Fruit fly (Drosophila melanogaster): Measurements from ENCODE around the gene Naam.
A peak's percentile ranks its signal among the peaks of the same experiment; 100 is the strongest.

The Naam gene

dm6 chr3R:19648289-19648916 is 22.8 kb upstream of the Naam start, which contains the start of the genes CG6195 and CG31220:
TSS of gene CG6195 (minus strand) at chr3R:19648410.
TSS of gene CG31220 (plus strand) at chr3R:19648487.
- no peak for TF ChIP-seq Rel (GFP tag; optimal IDR thresholded peaks at IDR 0.05)
- no peak for TF ChIP-seq Rel (tag; optimal IDR thresholded peaks at IDR 0.05)
- TF ChIP-seq fru (GFP tag; optimal IDR thresholded peaks at IDR 0.05): peak; percentile 2
- no peak for TF ChIP-seq GATAd (GFP tag; optimal IDR thresholded peaks at IDR 0.05)
- TF ChIP-seq Mio (GFP tag; optimal IDR thresholded peaks at IDR 0.05): no peak
- TF ChIP-seq lola (GFP tag; optimal IDR thresholded peaks at IDR 0.05): no peak
- TF ChIP-seq rgr (GFP tag; optimal IDR thresholded peaks at IDR 0.05): peak; percentile 33
- no peak for TF ChIP-seq Jra (GFP tag; optimal IDR thresholded peaks at IDR 0.05)
- no peak for TF ChIP-seq dl (GFP tag; optimal IDR thresholded peaks at IDR 0.05; ENCODE audit: insufficient read depth in 1 of 2, partially characterized antibody in 2 of 2)
- peak; percentile 26 for TF ChIP-seq HLH106 (tag; optimal IDR thresholded peaks at IDR 0.05)
- no peak for TF ChIP-seq tai (GFP tag; optimal IDR thresholded peaks at IDR 0.05)
- no peak for TF ChIP-seq psq (GFP tag; optimal IDR thresholded peaks at IDR 0.05)
- no peak for TF ChIP-seq woc (GFP tag; optimal IDR thresholded peaks at IDR 0.05)
- no peak for TF ChIP-seq CrebA (GFP tag; optimal IDR thresholded peaks at IDR 0.05; ENCODE audit: borderline replicate concordance)
- peak; percentile 49 for TF ChIP-seq br (GFP tag; optimal IDR thresholded peaks at IDR 0.05)
- no peak for TF ChIP-seq CG32264 (GFP tag; optimal IDR thresholded peaks at IDR 0.05)
- TF ChIP-seq dmrt93B (GFP tag; optimal IDR thresholded peaks at IDR 0.05): no peak
- no peak for TF ChIP-seq sage (GFP tag; optimal IDR thresholded peaks at IDR 0.05)
- no peak for TF ChIP-seq Sp1 (GFP tag; optimal IDR thresholded peaks at IDR 0.05)
- no peak for TF ChIP-seq Dfd (GFP tag; optimal IDR thresholded peaks at IDR 0.05)
- no peak for TF ChIP-seq Myc (optimal IDR thresholded peaks at IDR 0.05)
- TF ChIP-seq usp (GFP tag; optimal IDR thresholded peaks at IDR 0.05): no peak
- TF ChIP-seq Hnf4 (GFP tag; optimal IDR thresholded peaks at IDR 0.05): no peak
- TF ChIP-seq dsf (GFP tag; optimal IDR thresholded peaks at IDR 0.05; ENCODE audit: borderline replicate concordance): no peak
- peak in 1 of 2 experiments; percentile 32 for TF ChIP-seq foxo (GFP tag; optimal IDR thresholded peaks at IDR 0.05)
- TF ChIP-seq CG9705 (GFP tag; optimal IDR thresholded peaks at IDR 0.05): no peak
- TF ChIP-seq Hr78 (GFP tag; optimal IDR thresholded peaks at IDR 0.05): no peak
- peak; percentile 28 for TF ChIP-seq Hr83 (GFP tag; optimal IDR thresholded peaks at IDR 0.05; ENCODE audit: poor library complexity, severe bottlenecking)
- TF ChIP-seq OdsH (GFP tag; optimal IDR thresholded peaks at IDR 0.05): no peak
- TF ChIP-seq ey (GFP tag; optimal IDR thresholded peaks at IDR 0.05): no peak
- TF ChIP-seq sv (GFP tag; optimal IDR thresholded peaks at IDR 0.05): no peak
- TF ChIP-seq Dif (GFP tag; optimal IDR thresholded peaks at IDR 0.05; ENCODE audit: partially characterized antibody): no peak
- no peak for TF ChIP-seq jim (GFP tag; optimal IDR thresholded peaks at IDR 0.05)
- no peak for TF ChIP-seq Vsx2 (GFP tag; optimal IDR thresholded peaks at IDR 0.05; ENCODE audit: partially characterized antibody)
- TF ChIP-seq h (GFP tag; optimal IDR thresholded peaks at IDR 0.05): no peak
- no peak for TF ChIP-seq N (GFP tag; optimal IDR thresholded peaks at IDR 0.05)
- TF ChIP-seq pan (optimal IDR thresholded peaks at IDR 0.05): no peak
- TF ChIP-seq brk (GFP tag; optimal IDR thresholded peaks at IDR 0.05): no peak
- TF ChIP-seq Abd-B (GFP tag; optimal IDR thresholded peaks at IDR 0.05): no peak

- TF ChIP-seq Rel (GFP tag; optimal IDR thresholded peaks at IDR 0.05): no peak
- no peak for TF ChIP-seq Rel (tag; optimal IDR thresholded peaks at IDR 0.05)
- no peak for TF ChIP-seq fru (GFP tag; optimal IDR thresholded peaks at IDR 0.05)
- TF ChIP-seq GATAd (GFP tag; optimal IDR thresholded peaks at IDR 0.05): no peak
- TF ChIP-seq CrebA (GFP tag; optimal IDR thresholded peaks at IDR 0.05; ENCODE audit: borderline replicate concordance): no peak
- no peak for TF ChIP-seq dsf (GFP tag; optimal IDR thresholded peaks at IDR 0.05; ENCODE audit: borderline replicate concordance)
- no peak for TF ChIP-seq Dif (GFP tag; optimal IDR thresholded peaks at IDR 0.05; ENCODE audit: partially characterized antibody)
- TF ChIP-seq h (GFP tag; optimal IDR thresholded peaks at IDR 0.05): no peak
- no peak for TF ChIP-seq br (GFP tag; optimal IDR thresholded peaks at IDR 0.05)
- TF ChIP-seq Myc (optimal IDR thresholded peaks at IDR 0.05): no peak
- TF ChIP-seq Sp1 (GFP tag; optimal IDR thresholded peaks at IDR 0.05): no peak
- TF ChIP-seq jim (GFP tag; optimal IDR thresholded peaks at IDR 0.05): no peak
- TF ChIP-seq pan (optimal IDR thresholded peaks at IDR 0.05): no peak
Measured at dm6 chr3R:19650718-19651117, 20.5 kb upstream of the Naam start, which contains the start of gene CG31219. TSS of gene CG31219 (plus strand) at chr3R:19651018.

Measured in whole organism, wandering third instar larva.